Worm (Caenorhabditis elegans) whole organism, young adult: ENCODE data around the gene T08G5.2.

ENCODE experiments used
- B0019.2 ChIP-seq: fragments of 200-800 bp; sonication (Bioruptor generic); conservative IDR thresholded peaks from 2 replicates; pipeline ENCODE4 v1.3.6; 2022; ENCODE audit warnings: missing genetic modification reagents, missing genetic modification characterization, missing compliant biosample characterization
- B0336.3 ChIP-seq: fragments of 200-800 bp; sonication (Bioruptor generic); IDR thresholded peaks from 2 replicates; pipeline ENCODE4 v1.3.6; 2022; ENCODE audit warnings: missing genetic modification characterization, missing compliant biosample characterization
- C06A6.2 ChIP-seq: fragments of 200-800 bp; sonication (Bioruptor generic); conservative IDR thresholded peaks from 2 replicates; pipeline ENCODE4 v1.3.6; 2022; ENCODE audit warnings: missing genetic modification characterization, missing compliant biosample characterization
- D2030.7 ChIP-seq: fragments of 200-800 bp; sonication (Bioruptor generic); IDR thresholded peaks from 2 replicates; pipeline ENCODE4 v1.3.6; 2022; ENCODE audit warnings: missing genetic modification reagents, missing genetic modification characterization, missing compliant biosample characterization
- F33H1.4 ChIP-seq: fragments of 200-800 bp; sonication (Bioruptor generic); IDR thresholded peaks from 2 replicates; pipeline ENCODE4 v1.3.6; 2022; ENCODE audit warnings: missing genetic modification reagents, missing genetic modification characterization, missing compliant biosample characterization
- F39B2.1 ChIP-seq: fragments of 200-800 bp; sonication (Bioruptor generic); IDR thresholded peaks from 2 replicates; pipeline ENCODE4 v1.3.6; 2022; ENCODE audit warnings: missing genetic modification reagents, missing genetic modification characterization, missing compliant biosample characterization
- K11D2.4 ChIP-seq: fragments of 200-800 bp; sonication (Bioruptor generic); IDR thresholded peaks from 2 replicates; pipeline ENCODE4 v1.3.6; 2022; ENCODE audit warnings: missing genetic modification reagents, missing genetic modification characterization, missing compliant biosample characterization
- T07F8.4 ChIP-seq: sonication (generic microtip); optimal IDR thresholded peaks from 2 replicates; lab custom pipeline; 2016; ENCODE audit warnings: mild to moderate bottlenecking, missing genetic modification characterization, moderate library complexity, missing compliant biosample characterization
- Y53G8AR.9 ChIP-seq: fragments of 200-800 bp; sonication (Bioruptor generic); conservative IDR thresholded peaks from 2 replicates; pipeline ENCODE4 v1.3.6; 2022; ENCODE audit warnings: missing genetic modification reagents, missing genetic modification characterization, missing compliant biosample characterization
- Y56A3A.18 ChIP-seq: fragments of 200-800 bp; sonication (Bioruptor generic); IDR thresholded peaks from 2 replicates; pipeline ENCODE4 v1.3.6; 2022; ENCODE audit warnings: missing genetic modification reagents, missing genetic modification characterization, missing compliant biosample characterization
- Y67H2A.10 ChIP-seq: fragments of 200-800 bp; sonication (Bioruptor generic); conservative IDR thresholded peaks from 2 replicates; pipeline ENCODE4 v1.3.6; 2022; ENCODE audit warnings: missing genetic modification reagents, missing genetic modification characterization, missing compliant biosample characterization
- Y95B8A.8 ChIP-seq: fragments of 200-800 bp; sonication (Bioruptor generic); IDR thresholded peaks from 2 replicates; pipeline ENCODE4 v1.3.6; 2022; ENCODE audit warnings: missing genetic modification reagents, missing genetic modification characterization, missing compliant biosample characterization
- attf-3 ChIP-seq: fragments of 200-800 bp; sonication (Bioruptor generic); conservative IDR thresholded peaks from 2 replicates; pipeline ENCODE4 v1.3.6; 2022; ENCODE audit warnings: missing genetic modification reagents, missing genetic modification characterization, missing compliant biosample characterization
- attf-5 ChIP-seq: fragments of 200-800 bp; sonication (Bioruptor generic); optimal IDR thresholded peaks from 2 replicates; lab custom pipeline; 2018; ENCODE audit warnings: mild to moderate bottlenecking, missing genetic modification characterization, missing compliant biosample characterization
- attf-6 ChIP-seq: fragments of 200-800 bp; sonication (Bioruptor generic); IDR thresholded peaks from 2 replicates; pipeline ENCODE4 v1.3.6; 2022; ENCODE audit warnings: missing genetic modification reagents, missing genetic modification characterization, missing compliant biosample characterization
- cebp-1 ChIP-seq, 2 experiments: fragments of 200-800 bp in 1 of 2; sonication (Bioruptor generic) in 1 of 2; sonication (generic microtip) in 1 of 2; IDR thresholded peaks in 1 of 2; optimal IDR thresholded peaks in 1 of 2; 2 replicates each; pipeline versions ENCODE4 v1.3.6 to Lab custom; 2017 to 2022; ENCODE audit warnings: missing compliant biosample characterization in 2 of 2, missing genetic modification characterization in 2 of 2, mild to moderate bottlenecking in 1 of 2, missing genetic modification reagents in 1 of 2, moderate library complexity in 1 of 2
- cebp-2 ChIP-seq: fragments of 200-800 bp; sonication (Bioruptor generic); IDR thresholded peaks from 2 replicates; pipeline ENCODE4 v1.3.6; 2022; ENCODE audit warnings: missing genetic modification characterization, missing compliant biosample characterization
- ceh-100 ChIP-seq: fragments of 200-800 bp; sonication (Bioruptor generic); IDR thresholded peaks from 2 replicates; pipeline ENCODE4 v1.3.6; 2022; ENCODE audit warnings: missing genetic modification reagents, missing genetic modification characterization, missing compliant biosample characterization
- ceh-27 ChIP-seq: fragments of 200-800 bp; sonication (Bioruptor generic); optimal IDR thresholded peaks from 2 replicates; lab custom pipeline; 2018; ENCODE audit warnings: mild to moderate bottlenecking, missing genetic modification characterization, moderate library complexity, missing compliant biosample characterization
- ceh-58 ChIP-seq: fragments of 200-800 bp; sonication (Bioruptor generic); IDR thresholded peaks from 2 replicates; pipeline ENCODE4 v1.3.6; 2022; ENCODE audit warnings: missing genetic modification characterization, missing compliant biosample characterization
- egl-18 ChIP-seq: fragments of 200-800 bp; sonication (Bioruptor generic); IDR thresholded peaks from 2 replicates; pipeline ENCODE4 v1.3.6; 2022; ENCODE audit warnings: missing genetic modification reagents, missing genetic modification characterization, missing compliant biosample characterization
- egl-44 ChIP-seq: fragments of 200-800 bp; sonication (Bioruptor generic); IDR thresholded peaks from 2 replicates; pipeline ENCODE4 v1.3.6; 2022; ENCODE audit warnings: missing genetic modification reagents, missing genetic modification characterization, missing compliant biosample characterization
- ekl-4 ChIP-seq: fragments of 200-800 bp; sonication (Bioruptor generic); IDR thresholded peaks from 2 replicates; pipeline ENCODE4 v1.3.6; 2022; ENCODE audit warnings: missing genetic modification reagents, missing genetic modification characterization, missing compliant biosample characterization
- him-1 ChIP-seq: sonication (generic microtip); optimal IDR thresholded peaks from 2 replicates; lab custom pipeline; 2016; ENCODE audit warnings: missing genotype, missing genetic modification reagents, missing genetic modification characterization, missing compliant biosample characterization
- let-526 ChIP-seq: fragments of 200-800 bp; sonication (Bioruptor generic); IDR thresholded peaks from 2 replicates; pipeline ENCODE4 v1.3.6; 2022; ENCODE audit warnings: missing genetic modification reagents, missing genetic modification characterization, missing compliant biosample characterization
- lin-40 ChIP-seq: sonication (generic microtip); optimal IDR thresholded peaks from 2 replicates; lab custom pipeline; 2016; ENCODE audit warnings: missing genetic modification characterization, mild to moderate bottlenecking, missing compliant biosample characterization, missing genotype, missing genetic modification reagents
- lin-54 ChIP-seq: fragments of 200-800 bp; sonication (Bioruptor generic); optimal IDR thresholded peaks from 2 replicates; lab custom pipeline; 2018; ENCODE audit warnings: mild to moderate bottlenecking, missing genetic modification characterization, missing compliant biosample characterization
- lir-1 ChIP-seq: fragments of 200-800 bp; sonication (Bioruptor generic); conservative IDR thresholded peaks from 2 replicates; pipeline ENCODE4 v1.3.6; 2022; ENCODE audit warnings: missing genetic modification reagents, missing genetic modification characterization, missing compliant biosample characterization
- madf-3 ChIP-seq: fragments of 200-800 bp; sonication (Bioruptor generic); IDR thresholded peaks from 2 replicates; pipeline ENCODE4 v1.3.6; 2022; ENCODE audit warnings: missing genetic modification reagents, missing genetic modification characterization, missing compliant biosample characterization
- madf-6 ChIP-seq: fragments of 200-800 bp; sonication (Bioruptor generic); IDR thresholded peaks from 2 replicates; pipeline ENCODE4 v1.3.6; 2022; ENCODE audit warnings: missing genetic modification reagents, missing genetic modification characterization, missing compliant biosample characterization
- madf-8 ChIP-seq: fragments of 200-800 bp; sonication (Bioruptor generic); conservative IDR thresholded peaks from 2 replicates; pipeline ENCODE4 v1.3.6; 2022; ENCODE audit warnings: missing genetic modification reagents, missing genetic modification characterization, missing compliant biosample characterization
- mcd-1 ChIP-seq: fragments of 200-800 bp; sonication (Bioruptor generic); IDR thresholded peaks from 2 replicates; pipeline ENCODE4 v1.3.6; 2022; ENCODE audit warnings: missing genetic modification reagents, missing genetic modification characterization, missing compliant biosample characterization
- nfyb-1 ChIP-seq: fragments of 200-800 bp; sonication (Bioruptor generic); IDR thresholded peaks from 2 replicates; pipeline ENCODE4 v1.3.6; 2022; ENCODE audit warnings: missing genetic modification reagents, missing genetic modification characterization, missing compliant biosample characterization
- nhr-80 ChIP-seq: sonication (generic microtip); optimal IDR thresholded peaks from 2 replicates; lab custom pipeline; 2016; ENCODE audit warnings: missing genetic modification characterization, missing compliant biosample characterization
- pbrm-1 ChIP-seq: fragments of 200-800 bp; sonication (Bioruptor generic); IDR thresholded peaks from 2 replicates; pipeline ENCODE4 v1.3.6; 2022; ENCODE audit warnings: missing genetic modification reagents, missing genetic modification characterization, missing compliant biosample characterization
- rpc-1 ChIP-seq, 2 experiments: fragments of 150-350 bp in 1 of 2; sonication (generic microtip) in 1 of 2; optimal IDR thresholded peaks; 2 replicates each; lab custom pipeline; 2014 to 2018; ENCODE audit warnings: missing biosample characterization in 1 of 2, missing genetic modification characterization in 1 of 2, missing genetic modification reagents in 1 of 2, missing genotype in 1 of 2
- sea-2 ChIP-seq: fragments of 200-800 bp; sonication (Bioruptor generic); IDR thresholded peaks from 2 replicates; pipeline ENCODE4 v1.3.6; 2022; ENCODE audit warnings: missing genetic modification characterization, missing compliant biosample characterization
- tlf-1 ChIP-seq: fragments of 200-800 bp; sonication (Bioruptor generic); optimal IDR thresholded peaks from 2 replicates; lab custom pipeline; 2018; ENCODE audit warnings: mild to moderate bottlenecking, missing genetic modification characterization, missing compliant biosample characterization
- xnd-1 ChIP-seq: sonication (generic microtip); optimal IDR thresholded peaks from 2 replicates; lab custom pipeline; 2016; ENCODE audit warnings: missing genotype, missing genetic modification reagents, missing genetic modification characterization, missing compliant biosample characterization
- ztf-18 ChIP-seq: sonication (generic microtip); optimal IDR thresholded peaks from 2 replicates; lab custom pipeline; 2016; ENCODE audit warnings: missing genotype, mild to moderate bottlenecking, missing genetic modification characterization, missing compliant biosample characterization
- ztf-28 ChIP-seq: fragments of 200-800 bp; sonication (Bioruptor generic); IDR thresholded peaks from 2 replicates; pipeline ENCODE4 v1.3.6; 2022; ENCODE audit warnings: missing genetic modification reagents, missing genetic modification characterization, missing compliant biosample characterization

Gene T08G5.2

ce11 chrV:14038328-14039084 lies 12.4 kb upstream of the T08G5.2 start, which contains the start of gene vps-39 (continued):
- TF ChIP-seq cebp-1 (GFP tag; IDR thresholded peaks at IDR 0.05; lab: Robert Waterston, UW) (peak; percentile 77), cebp-1 (tag; optimal IDR thresholded peaks at IDR 0.05; lab: Kevin White, UChicago) (peak; percentile 73), egl-18 (GFP tag; lab: Robert Waterston, UW) (0 out of 2 replicates have a peak, but pooled peaks have one; percentile 35), F39B2.1 (GFP tag; lab: Robert Waterston, UW) (0 out of 2 replicates have a peak, but pooled peaks have one; percentile 46), ztf-18 (tag; lab: Kevin White, UChicago) (peak; percentile 22), madf-8 (peak; percentile 86), tlf-1 (peak; percentile 35), lir-1 (GFP tag; lab: Robert Waterston, UW) (peak; percentile 69), madf-6 (peak; percentile 94), sea-2 (GFP tag; lab: Robert Waterston, UW) (peak; percentile 87; the same call in 1 of the 2 replicates), attf-6 (GFP tag; lab: Robert Waterston, UW) (peak; percentile 86), C06A6.2 (GFP tag; lab: Robert Waterston, UW) (peak; percentile 99), B0336.3 (GFP tag; lab: Robert Waterston, UW) (0 out of 2 replicates have a peak, but pooled peaks have one; percentile 39), B0019.2 (GFP tag; lab: Robert Waterston, UW) (peak; percentile 81), D2030.7 (peak; percentile 98), K11D2.4 (GFP tag; lab: Robert Waterston, UW) (peak; percentile 94), lin-40 (peak; percentile 61), pbrm-1 (GFP tag; lab: Robert Waterston, UW) (peak; percentile 98), mcd-1 (peak; percentile 100), lin-54 (GFP tag; lab: Kevin White, UChicago) (peak; percentile 69), ztf-28 (GFP tag; lab: Robert Waterston, UW) (peak; percentile 98), ekl-4 (GFP tag; lab: Robert Waterston, UW) (peak; percentile 96), cebp-2 (peak; percentile 83; the same call in 1 of the 2 replicates), let-526 (GFP tag; lab: Robert Waterston, UW) (peak; percentile 57; the same call in 1 of the 2 replicates), madf-3 (peak; percentile 80; the same call in 1 of the 2 replicates), nfyb-1 (GFP tag; lab: Robert Waterston, UW) (peak; percentile 97), attf-3 (GFP tag; lab: Robert Waterston, UW) (peak; percentile 82), Y56A3A.18 (GFP tag; lab: Robert Waterston, UW) (peak; percentile 75; the same call in 1 of the 2 replicates), F33H1.4 (GFP tag; lab: Robert Waterston, UW) (peak; percentile 82), Y53G8AR.9 (GFP tag; lab: Robert Waterston, UW) (peak; percentile 92), nhr-80 (tag; lab: Kevin White, UChicago) (peak; percentile 22), attf-5 (peak; percentile 69), egl-44 (GFP tag; lab: Robert Waterston, UW) (peak; percentile 92)

- no peak for TF ChIP-seq ceh-27 (GFP tag; lab: Kevin White, UChicago)
- no peak for TF ChIP-seq xnd-1 (tag; lab: Kevin White, UChicago)
- TF ChIP-seq ceh-100 = no peak
- TF ChIP-seq Y95B8A.8 (GFP tag; lab: Robert Waterston, UW) = no peak
- no peak for TF ChIP-seq Y56A3A.18 (GFP tag; lab: Robert Waterston, UW)
- TF ChIP-seq rpc-1 (optimal IDR thresholded peaks at IDR 0.05; lab: Kevin White, UChicago) = no peak
- no peak for TF ChIP-seq rpc-1 (tag; optimal IDR thresholded peaks at IDR 0.05; lab: Kevin White, UChicago)
- no peak for TF ChIP-seq T07F8.4 (tag; lab: Kevin White, UChicago)
- no peak for TF ChIP-seq egl-44 (GFP tag; lab: Robert Waterston, UW)
- no peak for TF ChIP-seq attf-6 (GFP tag; lab: Robert Waterston, UW)
- TF ChIP-seq him-1 (tag; lab: Kevin White, UChicago) = no peak
- TF ChIP-seq madf-8 = no peak
- TF ChIP-seq Y67H2A.10 (GFP tag; lab: Robert Waterston, UW) = no peak
- no peak for TF ChIP-seq ceh-58
Measured at ce11 chrV:14033649-14034048, 7.6 kb upstream of the T08G5.2 start, which contains the start of gene ins-10. Gene ins-10 (plus strand): TSS chrV:14033949.
